Fruit fly (Drosophila melanogaster): ENCODE measurements around the gene Pus7.

The Pus7 gene

dm6 chr3L:8534386-8535306 lies 24.8 kb downstream of the Pus7 start, which contains the start of gene ergic53 (continued):
- TF ChIP-seq Blimp-1 (GFP tag; optimal IDR thresholded peaks at IDR 0.05) (no peak), HLH54F (GFP tag; optimal IDR thresholded peaks at IDR 0.05) (no peak), lab (GFP tag; optimal IDR thresholded peaks at IDR 0.05) (no peak), Hey (tag; optimal IDR thresholded peaks at IDR 0.05) (no peak), lilli (GFP tag; optimal IDR thresholded peaks at IDR 0.05) (no peak), CG18764 (GFP tag; optimal IDR thresholded peaks at IDR 0.05) (no peak), CG31441 (GFP tag; IDR thresholded peaks at IDR 0.05) (no peak), CG1647 (GFP tag; optimal IDR thresholded peaks at IDR 0.05) (no peak), h (optimal IDR thresholded peaks at IDR 0.05) (no peak), emc (GFP tag; optimal IDR thresholded peaks at IDR 0.05) (no peak), CG8089 (GFP tag; optimal IDR thresholded peaks at IDR 0.05) (no peak), nerfin-2 (GFP tag; IDR thresholded peaks at IDR 0.05; ENCODE audit: partially characterized antibody) (peak; percentile 77), ac (GFP tag; optimal IDR thresholded peaks at IDR 0.05) (no peak), CG11560 (tag; IDR thresholded peaks at IDR 0.05) (no peak), CG18619 (GFP tag; optimal IDR thresholded peaks at IDR 0.05) (no peak), Deaf1 (tag; optimal IDR thresholded peaks at IDR 0.05) (no peak), CG4404 (GFP tag; IDR thresholded peaks at IDR 0.05) (no peak), ro (GFP tag; IDR thresholded peaks at IDR 0.05) (no peak), sob (GFP tag; IDR thresholded peaks at IDR 0.05) (no peak), H15 (GFP tag; IDR thresholded peaks at IDR 0.05) (no peak), CG11085 (GFP tag; IDR thresholded peaks at IDR 0.05) (no peak), toy (GFP tag; IDR thresholded peaks at IDR 0.05) (no peak), Doc2 (GFP tag; IDR thresholded peaks at IDR 0.05) (no peak), CG30431 (GFP tag; optimal IDR thresholded peaks at IDR 0.05) (no peak), Jarid2 (GFP tag; optimal IDR thresholded peaks at IDR 0.05) (no peak), CG10366 (GFP tag; IDR thresholded peaks at IDR 0.05) (no peak), CG2678 (tag; optimal IDR thresholded peaks at IDR 0.05) (no peak), Bteb2 (GFP tag; optimal IDR thresholded peaks at IDR 0.05) (no peak), Elba2 (GFP tag; optimal IDR thresholded peaks at IDR 0.05) (no peak), maf-S (GFP tag; optimal IDR thresholded peaks at IDR 0.05) (no peak), Atf3 (GFP tag; optimal IDR thresholded peaks at IDR 0.05) (no peak), Aef1 (GFP tag; IDR thresholded peaks at IDR 0.05) (no peak), dpn (GFP tag; optimal IDR thresholded peaks at IDR 0.05) (no peak), CG10431 (GFP tag; optimal IDR thresholded peaks at IDR 0.05) (no peak), CG9437 (GFP tag; optimal IDR thresholded peaks at IDR 0.05) (no peak), bbx (GFP tag; IDR thresholded peaks at IDR 0.05; ENCODE audit: partially characterized antibody) (peak; percentile 76), Camta (GFP tag; optimal IDR thresholded peaks at IDR 0.05) (no peak), mam (GFP tag; optimal IDR thresholded peaks at IDR 0.05) (no peak), CG3995 (GFP tag; optimal IDR thresholded peaks at IDR 0.05) (no peak), nom (GFP tag; optimal IDR thresholded peaks at IDR 0.05) (no peak), Sry-δ (GFP tag; optimal IDR thresholded peaks at IDR 0.05) (peak; percentile 79), Atf-2 (GFP tag; optimal IDR thresholded peaks at IDR 0.05) (no peak), CG2199 (GFP tag; IDR thresholded peaks at IDR 0.05) (no peak), CG9876 (GFP tag; optimal IDR thresholded peaks at IDR 0.05) (no peak), Hand (GFP tag; optimal IDR thresholded peaks at IDR 0.05) (no peak), bcd (GFP tag; optimal IDR thresholded peaks at IDR 0.05) (no peak), unpg (GFP tag; optimal IDR thresholded peaks at IDR 0.05) (no peak), zf30C (GFP tag; optimal IDR thresholded peaks at IDR 0.05) (no peak), pb (GFP tag; optimal IDR thresholded peaks at IDR 0.05) (no peak), Lim3 (GFP tag; IDR thresholded peaks at IDR 0.05) (no peak), CG10274 (GFP tag; optimal IDR thresholded peaks at IDR 0.05) (no peak)

Measured in whole organism, embryonic.